Fruit fly (Drosophila melanogaster) whole organism, embryonic: ENCODE results near the gene Hr96.
A peak's percentile ranks its signal among the peaks of the same experiment; 100 is the strongest.

Experiments
- Abd-B ChIP-seq: fragments of 200-800 bp; sonication (Bioruptor generic); optimal IDR thresholded peaks from 2 replicates; lab custom pipeline; 2018; ENCODE audit warnings: missing biosample characterization, mild to moderate bottlenecking, missing genetic modification characterization, moderate library complexity
- Antp ChIP-seq: fragments of 200-800 bp; sonication (Bioruptor generic); optimal IDR thresholded peaks from 3 replicates; lab custom pipeline; 2016; ENCODE audit warnings: missing biosample characterization, missing genetic modification characterization
- Bdp1 ChIP-seq: fragments of 200-800 bp; sonication (Bioruptor generic); optimal IDR thresholded peaks from 3 replicates; lab custom pipeline; 2016; ENCODE audit warnings: missing biosample characterization, missing genetic modification characterization
- Bgb ChIP-seq: fragments of 200-800 bp; sonication (Bioruptor generic); IDR thresholded peaks from 2 replicates; pipeline ENCODE4 v1.3.6; 2022; ENCODE audit warnings: missing biosample characterization, missing genetic modification characterization; ENCODE audit not compliant: partially characterized antibody
- CG10654 ChIP-seq: fragments of 200-800 bp; sonication (Bioruptor generic); optimal IDR thresholded peaks from 2 replicates; lab custom pipeline; 2016; ENCODE audit warnings: missing biosample characterization, missing genetic modification characterization
- CG10979 ChIP-seq: fragments of 200-800 bp; sonication (Bioruptor generic); optimal IDR thresholded peaks from 2 replicates; lab custom pipeline; 2018; ENCODE audit warnings: missing biosample characterization, mild to moderate bottlenecking, missing genetic modification characterization, moderate library complexity
- CG14050 ChIP-seq: fragments of 200-800 bp; sonication (Bioruptor generic); IDR thresholded peaks from 3 replicates; pipeline ENCODE4 v1.3.6; 2022; ENCODE audit warnings: missing biosample characterization, missing genetic modification characterization
- CG14667 ChIP-seq: fragments of 200-800 bp; sonication (Bioruptor generic); IDR thresholded peaks from 2 replicates; pipeline ENCODE4 v1.3.6; 2022; ENCODE audit warnings: missing biosample characterization, missing genetic modification characterization
- CG15514 ChIP-seq: fragments of 200-800 bp; sonication (Bioruptor generic); optimal IDR thresholded peaks from 3 replicates; lab custom pipeline; 2017; ENCODE audit warnings: missing biosample characterization, missing genetic modification characterization, mild to moderate bottlenecking, moderate library complexity, missing genetic modification reagents
- CG1603 ChIP-seq: fragments of 200-800 bp; sonication (Bioruptor generic); optimal IDR thresholded peaks from 2 replicates; lab custom pipeline; 2019; ENCODE audit warnings: missing biosample characterization, mild to moderate bottlenecking, missing genetic modification characterization, moderate library complexity
- CG1647 ChIP-seq: fragments of 200-800 bp; sonication (Bioruptor generic); optimal IDR thresholded peaks from 3 replicates; lab custom pipeline; 2016; ENCODE audit warnings: missing biosample characterization, missing genetic modification characterization
- CG16863 ChIP-seq: fragments of 200-800 bp; sonication (Bioruptor generic); optimal IDR thresholded peaks from 3 replicates; lab custom pipeline; 2016; ENCODE audit warnings: missing biosample characterization, missing genetic modification characterization
- CG17612 ChIP-seq: fragments of 200-800 bp; sonication (Bioruptor generic); IDR thresholded peaks from 2 replicates; pipeline ENCODE4 v1.3.6; 2022; ENCODE audit warnings: missing biosample characterization, missing genetic modification characterization
- CG18011 ChIP-seq: fragments of 200-800 bp; sonication (Bioruptor generic); optimal IDR thresholded peaks from 2 replicates; lab custom pipeline; 2017; ENCODE audit warnings: missing biosample characterization, missing genetic modification characterization, mild to moderate bottlenecking, moderate library complexity, missing genotype
- CG30431 ChIP-seq: fragments of 200-800 bp; sonication (Bioruptor generic); optimal IDR thresholded peaks from 2 replicates; lab custom pipeline; 2017; ENCODE audit warnings: missing biosample characterization, missing genetic modification characterization
- CG3163 ChIP-seq: fragments of 200-800 bp; sonication (Bioruptor generic); optimal IDR thresholded peaks from 3 replicates; lab custom pipeline; 2016; ENCODE audit warnings: missing biosample characterization, missing genetic modification characterization
- CG32532 ChIP-seq: fragments of 200-800 bp; sonication (Bioruptor generic); IDR thresholded peaks from 2 replicates; pipeline ENCODE4 v1.3.6; 2022; ENCODE audit warnings: missing biosample characterization, missing genetic modification characterization
- CG32772 ChIP-seq: fragments of 200-800 bp; sonication (Bioruptor generic); IDR thresholded peaks from 2 replicates; pipeline ENCODE4 v1.3.6; 2022; ENCODE audit warnings: missing biosample characterization, missing genetic modification characterization
- CG5245 ChIP-seq: fragments of 200-800 bp; sonication (Bioruptor generic); optimal IDR thresholded peaks from 3 replicates; lab custom pipeline; 2016; ENCODE audit warnings: missing biosample characterization, missing genetic modification characterization
- CG6175 ChIP-seq: fragments of 200-800 bp; sonication (Bioruptor generic); IDR thresholded peaks from 3 replicates; pipeline ENCODE4 v1.3.6; 2022; ENCODE audit warnings: missing biosample characterization, missing genetic modification characterization
- CG8944 ChIP-seq: fragments of 200-800 bp; sonication (Bioruptor generic); optimal IDR thresholded peaks from 3 replicates; lab custom pipeline; 2016; ENCODE audit warnings: missing biosample characterization, missing genetic modification characterization
- Dad ChIP-seq: fragments of 200-800 bp; sonication (Bioruptor generic); optimal IDR thresholded peaks from 3 replicates; lab custom pipeline; 2016; ENCODE audit warnings: missing biosample characterization, missing genetic modification characterization
- Ets65A ChIP-seq: fragments of 200-800 bp; sonication (Bioruptor generic); peaks from one replicate; lab custom pipeline; 2016; ENCODE audit warnings: missing biosample characterization, missing genetic modification characterization
- MTF-1 ChIP-seq: fragments of 200-800 bp; sonication (Bioruptor generic); optimal IDR thresholded peaks from 2 replicates; lab custom pipeline; 2018; ENCODE audit warnings: missing biosample characterization, mild to moderate bottlenecking, missing genetic modification characterization, borderline replicate concordance
- Pdp1 ChIP-seq, 2 experiments: fragments of 200-800 bp; sonication (Bioruptor generic); optimal IDR thresholded peaks; 3 replicates each; lab custom pipeline; 2016; ENCODE audit warnings: missing biosample characterization in 2 of 2, missing genetic modification characterization in 2 of 2, mild to moderate bottlenecking in 1 of 2, moderate library complexity in 1 of 2
- Sox102F ChIP-seq: fragments of 200-800 bp; sonication (Bioruptor generic); optimal IDR thresholded peaks from 2 replicates; lab custom pipeline; 2018; ENCODE audit warnings: missing biosample characterization, mild to moderate bottlenecking, missing genetic modification characterization, moderate library complexity
- al ChIP-seq: fragments of 200-800 bp; sonication (Bioruptor generic); IDR thresholded peaks from 2 replicates; pipeline ENCODE4 v1.3.6; 2022; ENCODE audit warnings: missing biosample characterization, missing genetic modification characterization
- ara ChIP-seq: fragments of 200-800 bp; sonication (Bioruptor generic); IDR thresholded peaks from 2 replicates; pipeline ENCODE4 v1.3.6; 2022; ENCODE audit warnings: missing biosample characterization, missing genetic modification characterization
- ase ChIP-seq: fragments of 200-800 bp; sonication (Bioruptor generic); IDR thresholded peaks from 3 replicates; pipeline ENCODE4 v1.3.6; 2022; ENCODE audit warnings: missing biosample characterization, missing genetic modification characterization
- az2 ChIP-seq: fragments of 200-800 bp; sonication (Bioruptor generic); optimal IDR thresholded peaks from 3 replicates; lab custom pipeline; 2016; ENCODE audit warnings: missing biosample characterization, missing genetic modification characterization
- cato ChIP-seq: fragments of 200-800 bp; sonication (Bioruptor generic); optimal IDR thresholded peaks from 2 replicates; lab custom pipeline; 2016; ENCODE audit warnings: missing biosample characterization, missing genetic modification characterization, borderline replicate concordance
- croc ChIP-seq: fragments of 200-800 bp; sonication (Bioruptor generic); conservative IDR thresholded peaks from 3 replicates; pipeline ENCODE4 v1.3.6; 2022; ENCODE audit warnings: missing biosample characterization, missing genetic modification characterization
- dan ChIP-seq: fragments of 200-800 bp; sonication (Bioruptor generic); IDR thresholded peaks from 2 replicates; pipeline ENCODE4 v1.3.6; 2022; ENCODE audit warnings: missing biosample characterization, missing genetic modification characterization
- dysf ChIP-seq: fragments of 200-800 bp; sonication (Bioruptor generic); IDR thresholded peaks from 3 replicates; pipeline ENCODE4 v1.3.6; 2022; ENCODE audit warnings: missing biosample characterization, missing genetic modification characterization
- en ChIP-seq: fragments of 200-800 bp; sonication (Bioruptor generic); optimal IDR thresholded peaks from 2 replicates; lab custom pipeline; 2016; ENCODE audit warnings: missing biosample characterization, missing genetic modification characterization
- ewg ChIP-seq: fragments of 200-800 bp; sonication (Bioruptor generic); optimal IDR thresholded peaks from 3 replicates; lab custom pipeline; 2017; ENCODE audit warnings: mild to moderate bottlenecking, missing biosample characterization, missing genetic modification reagents, missing genetic modification characterization
- gcm2 ChIP-seq: fragments of 200-800 bp; sonication (Bioruptor generic); optimal IDR thresholded peaks from 2 replicates; lab custom pipeline; 2016; ENCODE audit warnings: missing biosample characterization, missing genetic modification characterization
- gsb-n ChIP-seq: fragments of 200-800 bp; sonication (Bioruptor generic); optimal IDR thresholded peaks from 3 replicates; lab custom pipeline; 2018; ENCODE audit warnings: missing biosample characterization, mild to moderate bottlenecking, missing genetic modification characterization
- ind ChIP-seq: fragments of 200-800 bp; sonication (Bioruptor generic); optimal IDR thresholded peaks from 3 replicates; lab custom pipeline; 2016; ENCODE audit warnings: missing biosample characterization, missing genetic modification characterization
- insv ChIP-seq, 2 experiments: fragments of 200-800 bp; sonication (Bioruptor generic); optimal IDR thresholded peaks; 3 replicates each; lab custom pipeline; 2016 to 2018; ENCODE audit warnings: missing biosample characterization in 2 of 2, missing genetic modification characterization in 2 of 2
- lab ChIP-seq: fragments of 200-800 bp; sonication (Bioruptor generic); optimal IDR thresholded peaks from 3 replicates; lab custom pipeline; 2017; ENCODE audit warnings: missing biosample characterization, missing genetic modification characterization, mild to moderate bottlenecking, moderate library complexity, missing genetic modification reagents
- mam ChIP-seq: fragments of 200-800 bp; sonication (Bioruptor generic); optimal IDR thresholded peaks from 3 replicates; lab custom pipeline; 2016; ENCODE audit warnings: missing biosample characterization, missing genetic modification characterization
- oc ChIP-seq: fragments of 200-800 bp; sonication (Bioruptor generic); optimal IDR thresholded peaks from 2 replicates; lab custom pipeline; 2018; ENCODE audit warnings: missing biosample characterization, mild to moderate bottlenecking, missing genetic modification characterization, moderate library complexity
- onecut ChIP-seq: fragments of 200-800 bp; sonication (Bioruptor generic); IDR thresholded peaks from 2 replicates; pipeline ENCODE4 v1.3.6; 2022; ENCODE audit warnings: missing biosample characterization, missing genetic modification characterization
- pzg ChIP-seq: fragments of 200-800 bp; sonication (Bioruptor generic); optimal IDR thresholded peaks from 3 replicates; lab custom pipeline; 2018; ENCODE audit warnings: missing biosample characterization, mild to moderate bottlenecking, missing genetic modification characterization, moderate library complexity
- row ChIP-seq: fragments of 200-800 bp; sonication (Bioruptor generic); IDR thresholded peaks from 3 replicates; pipeline ENCODE4 v1.3.6; 2022; ENCODE audit warnings: missing biosample characterization, missing genetic modification characterization
- scrt ChIP-seq: fragments of 200-800 bp; sonication (Bioruptor generic); optimal IDR thresholded peaks from 2 replicates; lab custom pipeline; 2018; ENCODE audit warnings: missing biosample characterization, mild to moderate bottlenecking, missing genetic modification characterization, moderate library complexity
- sim ChIP-seq: fragments of 200-800 bp; sonication (Bioruptor generic); IDR thresholded peaks from 2 replicates; pipeline ENCODE4 v1.3.6; 2022; ENCODE audit warnings: missing biosample characterization, missing genetic modification characterization
- tgo ChIP-seq: fragments of 200-800 bp; sonication (Bioruptor generic); IDR thresholded peaks from 3 replicates; pipeline ENCODE4 v1.3.6; 2022; ENCODE audit warnings: missing biosample characterization, missing genetic modification characterization
- tx ChIP-seq: fragments of 200-800 bp; sonication (Bioruptor generic); optimal IDR thresholded peaks from 2 replicates; lab custom pipeline; 2016; ENCODE audit warnings: missing biosample characterization, missing genetic modification characterization
- unc-4 ChIP-seq: fragments of 200-800 bp; sonication (Bioruptor generic); IDR thresholded peaks from 2 replicates; pipeline ENCODE4 v1.3.6; 2022; ENCODE audit warnings: missing biosample characterization, missing genetic modification characterization; ENCODE audit not compliant: partially characterized antibody

The Hr96 gene

DNA sequence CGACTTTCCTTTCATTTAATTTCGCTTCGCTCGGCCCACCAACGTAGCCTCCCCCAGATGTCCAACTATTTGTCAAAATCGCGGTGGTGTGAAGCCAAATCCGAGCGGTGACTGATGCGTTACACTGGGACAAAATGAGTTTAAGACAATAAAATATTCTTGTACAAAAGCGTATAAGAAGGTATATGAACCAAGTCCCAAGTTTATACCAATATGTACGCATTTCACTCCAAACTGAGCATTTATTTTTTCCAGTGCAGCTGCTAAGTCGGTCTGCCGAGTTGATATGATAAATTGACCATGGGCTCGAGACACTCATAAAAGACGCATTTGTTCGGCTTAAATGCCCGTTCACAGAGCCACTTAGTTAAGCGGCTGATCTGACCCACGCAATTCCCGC, 20.3 kb upstream of the Hr96 start (continued):
- TF ChIP-seq CG32532 (GFP tag; lab: Robert Waterston, UW) (no peak), pzg (no peak), CG3163 (GFP tag; lab: Kevin White, UChicago) (peak; percentile 13), insv (GFP tag; optimal IDR thresholded peaks at IDR 0.05; lab: Kevin White, UChicago) (no peak), CG17612 (GFP tag; lab: Robert Waterston, UW) (no peak), dysf (GFP tag; lab: Robert Waterston, UW) (peak; percentile 79), az2 (peak; percentile 61), CG32772 (peak; percentile 29; the same call in 1 of the 2 replicates), Abd-B (peak; percentile 55), CG1603 (peak; percentile 57), Ets65A (GFP tag; lab: Kevin White, UChicago) (peak; percentile 73), scrt (no peak), Pdp1 (GFP tag; optimal IDR thresholded peaks at IDR 0.05; lab: Kevin White, UChicago) (peak in 1 of 2 experiments; percentile 50), CG8944 (GFP tag; lab: Kevin White, UChicago) (peak; percentile 30), unc-4 (no peak), oc (tag; lab: Kevin White, UChicago) (peak; percentile 92), ind (GFP tag; lab: Kevin White, UChicago) (peak; percentile 70), ewg (GFP tag; lab: Kevin White, UChicago) (peak; percentile 20), dan (GFP tag; lab: Robert Waterston, UW) (no peak), CG15514 (GFP tag; lab: Kevin White, UChicago) (peak; percentile 36), CG14050 (GFP tag; lab: Robert Waterston, UW) (peak; percentile 60), Antp (GFP tag; lab: Kevin White, UChicago) (peak; percentile 23), croc (GFP tag; lab: Robert Waterston, UW) (0 out of 3 replicates have a peak, but pooled peaks have one; percentile 23), Dad (peak; percentile 50), cato (GFP tag; lab: Kevin White, UChicago) (peak; percentile 12), Bgb (GFP tag; lab: Robert Waterston, UW) (no peak), CG10979 (tag; lab: Kevin White, UChicago) (peak; percentile 64), lab (GFP tag; lab: Kevin White, UChicago) (peak; percentile 75), row (GFP tag; lab: Robert Waterston, UW) (peak; percentile 71), ase (0 out of 3 replicates have a peak, but pooled peaks have one; percentile 37), CG14667 (GFP tag; lab: Robert Waterston, UW) (peak; percentile 62), Bdp1 (GFP tag; lab: Kevin White, UChicago) (peak; percentile 38), CG5245 (GFP tag; lab: Kevin White, UChicago) (peak; percentile 54), CG18011 (GFP tag; lab: Kevin White, UChicago) (no peak), CG6175 (no peak), en (no peak), gcm2 (GFP tag; lab: Kevin White, UChicago) (no peak), MTF-1 (peak; percentile 8), Sox102F (peak; percentile 70), ara (GFP tag; lab: Robert Waterston, UW) (peak; percentile 47; the same call in 1 of the 2 replicates), sim (GFP tag; lab: Robert Waterston, UW) (0 out of 2 replicates have a peak, but pooled peaks have one; percentile 26), CG1647 (peak; percentile 30), onecut (GFP tag; lab: Robert Waterston, UW) (0 out of 2 replicates have a peak, but pooled peaks have one; percentile 19), CG10654 (peak; percentile 32), tx (GFP tag; lab: Kevin White, UChicago) (peak; percentile 20), gsb-n (peak; percentile 46), mam (GFP tag; lab: Kevin White, UChicago) (peak; percentile 43), tgo (peak; percentile 72), CG30431 (GFP tag; lab: Kevin White, UChicago) (peak; percentile 39), CG16863 (peak; percentile 42), al (peak; percentile 26; the same call in 1 of the 2 replicates)
